Fruit fly (Drosophila melanogaster) whole organism, prepupa: ENCODE results near the gene CG42828.

Experiments
- Blimp-1 ChIP-seq: fragments of 200-800 bp; sonication (Bioruptor generic); optimal IDR thresholded peaks from 3 replicates; lab custom pipeline; 2017; ENCODE audit warnings: missing biosample characterization, missing genetic modification characterization, mild to moderate bottlenecking, moderate library complexity, missing genetic modification reagents
- CG10631 ChIP-seq: fragments of 200-800 bp; sonication (Bioruptor generic); optimal IDR thresholded peaks from 2 replicates; lab custom pipeline; 2016; ENCODE audit warnings: missing biosample characterization, missing genetic modification characterization
- CG10669 ChIP-seq: fragments of 200-800 bp; sonication (Bioruptor generic); optimal IDR thresholded peaks from 3 replicates; lab custom pipeline; 2018; ENCODE audit warnings: missing biosample characterization, mild to moderate bottlenecking, missing genetic modification characterization, moderate library complexity
- CG11294 ChIP-seq: fragments of 200-800 bp; sonication (Bioruptor generic); IDR thresholded peaks from 2 replicates; pipeline ENCODE4 v1.3.6; 2022; ENCODE audit warnings: missing biosample characterization, missing genetic modification characterization
- CG11762 ChIP-seq: fragments of 200-800 bp; sonication (Bioruptor generic); optimal IDR thresholded peaks from 3 replicates; lab custom pipeline; 2016; ENCODE audit warnings: missing biosample characterization, missing genetic modification characterization; ENCODE audit not compliant: insufficient read depth
- CG11902 ChIP-seq: fragments of 200-800 bp; sonication (Bioruptor generic); optimal IDR thresholded peaks from 3 replicates; lab custom pipeline; 2016; ENCODE audit warnings: missing biosample characterization, missing genetic modification characterization
- CG15336 ChIP-seq: fragments of 200-800 bp; sonication (Bioruptor generic); IDR thresholded peaks from 2 replicates; pipeline ENCODE4 v1.3.6; 2022; ENCODE audit warnings: missing biosample characterization, missing genetic modification characterization
- CG1621 ChIP-seq: fragments of 200-800 bp; sonication (Bioruptor generic); optimal IDR thresholded peaks from 3 replicates; lab custom pipeline; 2018; ENCODE audit warnings: missing biosample characterization, mild to moderate bottlenecking, missing genetic modification characterization
- CG16779 ChIP-seq: fragments of 200-800 bp; sonication (Bioruptor generic); optimal IDR thresholded peaks from 3 replicates; lab custom pipeline; 2017; ENCODE audit warnings: missing biosample characterization, mild to moderate bottlenecking, missing genetic modification characterization
- CG3032 ChIP-seq: fragments of 200-800 bp; optimal IDR thresholded peaks from 2 replicates; lab custom pipeline; 2019; ENCODE audit warnings: missing biosample characterization, mild to moderate bottlenecking, missing genetic modification characterization, moderate library complexity
- CG31627 ChIP-seq: fragments of 200-800 bp; sonication (Bioruptor generic); optimal IDR thresholded peaks from 3 replicates; lab custom pipeline; 2016; ENCODE audit warnings: missing biosample characterization, missing genetic modification characterization
- CG32006 ChIP-seq: fragments of 200-800 bp; sonication (Bioruptor generic); optimal IDR thresholded peaks from 3 replicates; lab custom pipeline; 2017; ENCODE audit warnings: missing biosample characterization, mild to moderate bottlenecking, missing genetic modification characterization
- CG34406 ChIP-seq: fragments of 200-800 bp; sonication (Bioruptor generic); optimal IDR thresholded peaks from 3 replicates; lab custom pipeline; 2016; ENCODE audit warnings: missing biosample characterization, missing genetic modification characterization
- CG3919 ChIP-seq: fragments of 200-800 bp; sonication (Bioruptor generic); optimal IDR thresholded peaks from 3 replicates; lab custom pipeline; 2016; ENCODE audit warnings: missing biosample characterization, missing genetic modification characterization
- CG4318 ChIP-seq: fragments of 200-800 bp; sonication (Bioruptor generic); optimal IDR thresholded peaks from 3 replicates; lab custom pipeline; 2017; ENCODE audit warnings: missing biosample characterization, mild to moderate bottlenecking, missing genetic modification characterization
- CG6163 ChIP-seq: fragments of 200-800 bp; sonication (Bioruptor generic); IDR thresholded peaks from 3 replicates; pipeline ENCODE4 v1.3.6; 2022; ENCODE audit warnings: missing biosample characterization, missing genetic modification characterization
- CG6276 ChIP-seq: fragments of 200-800 bp; sonication (Bioruptor generic); optimal IDR thresholded peaks from 2 replicates; lab custom pipeline; 2017; ENCODE audit warnings: missing biosample characterization, mild to moderate bottlenecking, missing genetic modification characterization
- CG6792 ChIP-seq: fragments of 200-800 bp; sonication (Bioruptor generic); optimal IDR thresholded peaks from 3 replicates; lab custom pipeline; 2016; ENCODE audit warnings: missing biosample characterization, missing genetic modification characterization
- CG6808 ChIP-seq: fragments of 200-800 bp; sonication (Bioruptor generic); optimal IDR thresholded peaks from 3 replicates; lab custom pipeline; 2017; ENCODE audit warnings: missing biosample characterization, missing genetic modification characterization, mild to moderate bottlenecking, moderate library complexity, missing genetic modification reagents
- CG8319 ChIP-seq: fragments of 200-800 bp; sonication (Bioruptor generic); optimal IDR thresholded peaks from 3 replicates; lab custom pipeline; 2016; ENCODE audit warnings: missing biosample characterization, missing genetic modification characterization
- CG8632 ChIP-seq: fragments of 200-800 bp; sonication (Bioruptor generic); optimal IDR thresholded peaks from 3 replicates; lab custom pipeline; 2016; ENCODE audit warnings: missing biosample characterization, missing genetic modification characterization
- CG9139 ChIP-seq: fragments of 200-800 bp; sonication (Bioruptor generic); optimal IDR thresholded peaks from 3 replicates; lab custom pipeline; 2017; ENCODE audit warnings: missing biosample characterization, mild to moderate bottlenecking, missing genetic modification characterization
- Eip75B ChIP-seq: fragments of 200-800 bp; sonication (Bioruptor generic); optimal IDR thresholded peaks from 3 replicates; lab custom pipeline; 2016; ENCODE audit warnings: missing biosample characterization, missing genetic modification characterization
- Eip78C ChIP-seq: fragments of 200-800 bp; sonication (Bioruptor generic); peaks from one replicate; lab custom pipeline; 2016; ENCODE audit warnings: missing biosample characterization, missing genetic modification characterization
- Eip93F ChIP-seq: fragments of 200-800 bp; sonication (Bioruptor generic); optimal IDR thresholded peaks from 2 replicates; lab custom pipeline; 2016; ENCODE audit warnings: missing biosample characterization, mild to moderate bottlenecking, missing genetic modification characterization
- Ets21C ChIP-seq: fragments of 200-800 bp; sonication (Bioruptor generic); optimal IDR thresholded peaks from 3 replicates; lab custom pipeline; 2016; ENCODE audit warnings: missing biosample characterization, missing genetic modification characterization
- Ets96B ChIP-seq: fragments of 200-800 bp; optimal IDR thresholded peaks from 2 replicates; lab custom pipeline; 2019; ENCODE audit warnings: missing biosample characterization, mild to moderate bottlenecking, missing genetic modification characterization, moderate library complexity
- Gug ChIP-seq: fragments of 200-800 bp; sonication (Bioruptor generic); IDR thresholded peaks from 2 replicates; pipeline ENCODE4 v1.3.6; 2022; ENCODE audit warnings: missing biosample characterization, missing genetic modification characterization
- Hr39 ChIP-seq: fragments of 200-800 bp; sonication (Bioruptor generic); optimal IDR thresholded peaks from 2 replicates; lab custom pipeline; 2016; ENCODE audit warnings: missing biosample characterization, missing genetic modification characterization
- Hr4 ChIP-seq: fragments of 200-800 bp; sonication (Bioruptor generic); optimal IDR thresholded peaks from 3 replicates; lab custom pipeline; 2016; ENCODE audit warnings: missing biosample characterization, missing genetic modification characterization
- OdsH ChIP-seq: fragments of 200-800 bp; sonication (Bioruptor generic); optimal IDR thresholded peaks from 3 replicates; lab custom pipeline; 2016; ENCODE audit warnings: missing biosample characterization, missing genetic modification characterization
- Smox ChIP-seq: fragments of 200-800 bp; sonication (Bioruptor generic); optimal IDR thresholded peaks from 3 replicates; lab custom pipeline; 2016; ENCODE audit warnings: missing biosample characterization, missing genetic modification characterization
- Sox102F ChIP-seq: fragments of 200-800 bp; sonication (Bioruptor generic); optimal IDR thresholded peaks from 2 replicates; lab custom pipeline; 2016; ENCODE audit warnings: missing biosample characterization, mild to moderate bottlenecking, missing genetic modification characterization
- Sox14 ChIP-seq: fragments of 200-800 bp; sonication (Bioruptor generic); optimal IDR thresholded peaks from 3 replicates; lab custom pipeline; 2016; ENCODE audit warnings: missing biosample characterization, missing genetic modification characterization
- Sox15 ChIP-seq: fragments of 200-800 bp; sonication (Bioruptor generic); optimal IDR thresholded peaks from 3 replicates; lab custom pipeline; 2016; ENCODE audit warnings: missing biosample characterization, missing genetic modification characterization
- acj6 ChIP-seq: fragments of 200-800 bp; sonication (Bioruptor generic); optimal IDR thresholded peaks from 3 replicates; lab custom pipeline; 2016; ENCODE audit warnings: missing biosample characterization, missing genetic modification characterization
- cyc ChIP-seq: fragments of 200-800 bp; sonication (Bioruptor generic); optimal IDR thresholded peaks from 3 replicates; lab custom pipeline; 2016; ENCODE audit warnings: missing biosample characterization, missing genetic modification characterization
- dac ChIP-seq: fragments of 200-800 bp; sonication (Bioruptor generic); optimal IDR thresholded peaks from 2 replicates; lab custom pipeline; 2017; ENCODE audit warnings: missing biosample characterization, mild to moderate bottlenecking, missing genetic modification characterization
- dsx ChIP-seq: fragments of 200-800 bp; optimal IDR thresholded peaks from 3 replicates; lab custom pipeline; 2019; ENCODE audit warnings: missing biosample characterization, mild to moderate bottlenecking, missing genetic modification characterization, moderate library complexity; ENCODE audit not compliant: poor library complexity, severe bottlenecking
- eg ChIP-seq: fragments of 200-800 bp; sonication (Bioruptor generic); IDR thresholded peaks from 3 replicates; pipeline ENCODE4 v1.3.6; 2022; ENCODE audit warnings: missing biosample characterization, missing genetic modification characterization
- esn ChIP-seq: fragments of 200-800 bp; sonication (Bioruptor generic); optimal IDR thresholded peaks from 2 replicates; lab custom pipeline; 2016; ENCODE audit warnings: missing biosample characterization, mild to moderate bottlenecking, missing genetic modification characterization, moderate library complexity
- fd59A ChIP-seq: fragments of 200-800 bp; sonication (Bioruptor generic); optimal IDR thresholded peaks from 2 replicates; lab custom pipeline; 2017; ENCODE audit warnings: missing biosample characterization, mild to moderate bottlenecking, missing genetic modification characterization, missing genetic modification reagents
- fkh ChIP-seq: fragments of 200-800 bp; sonication (Bioruptor generic); optimal IDR thresholded peaks from 3 replicates; lab custom pipeline; 2017; ENCODE audit warnings: missing biosample characterization, mild to moderate bottlenecking, missing genetic modification characterization, moderate library complexity
- lz ChIP-seq: fragments of 200-800 bp; sonication (Bioruptor generic); optimal IDR thresholded peaks from 3 replicates; lab custom pipeline; 2016; ENCODE audit warnings: missing biosample characterization, missing genetic modification characterization
- net ChIP-seq: fragments of 200-800 bp; sonication (Bioruptor generic); optimal IDR thresholded peaks from 3 replicates; lab custom pipeline; 2016; ENCODE audit warnings: missing biosample characterization, missing genetic modification characterization
- pdm3 ChIP-seq: fragments of 200-800 bp; sonication (Bioruptor generic); optimal IDR thresholded peaks from 3 replicates; lab custom pipeline; 2016; ENCODE audit warnings: missing biosample characterization, missing genetic modification characterization
- salr ChIP-seq, 2 experiments: fragments of 200-800 bp; sonication (Bioruptor generic); optimal IDR thresholded peaks; 3 replicates each; lab custom pipeline; 2016 to 2018; ENCODE audit warnings: missing biosample characterization in 2 of 2, missing genetic modification characterization in 2 of 2, mild to moderate bottlenecking in 1 of 2
- spab ChIP-seq: fragments of 200-800 bp; sonication (Bioruptor generic); optimal IDR thresholded peaks from 2 replicates; lab custom pipeline; 2017; ENCODE audit warnings: missing biosample characterization, mild to moderate bottlenecking, missing genetic modification characterization, missing genetic modification reagents
- ss ChIP-seq, 2 experiments: fragments of 200-800 bp; sonication (Bioruptor generic); optimal IDR thresholded peaks; 2 replicates in 1 of 2; 3 replicates in 1 of 2; lab custom pipeline; 2017 to 2018; ENCODE audit warnings: mild to moderate bottlenecking in 2 of 2, missing biosample characterization in 2 of 2, missing genetic modification characterization in 2 of 2, moderate library complexity in 1 of 2
- svp ChIP-seq: fragments of 200-800 bp; sonication (Bioruptor generic); peaks from one replicate; lab custom pipeline; 2016; ENCODE audit warnings: missing biosample characterization, missing genetic modification characterization
- topi ChIP-seq: fragments of 200-800 bp; sonication (Bioruptor generic); optimal IDR thresholded peaks from 3 replicates; lab custom pipeline; 2016; ENCODE audit warnings: missing biosample characterization, missing genetic modification characterization
- vri ChIP-seq: fragments of 200-800 bp; sonication (Bioruptor generic); optimal IDR thresholded peaks from 3 replicates; lab custom pipeline; 2016; ENCODE audit warnings: missing biosample characterization, mild to moderate bottlenecking, missing genetic modification characterization

Gene CG42828

dm6 chr3R:23392235-23392634 is 18.7 kb downstream of the CG42828 start:
- peak; percentile 18 for TF ChIP-seq OdsH (GFP tag; lab: Kevin White, UChicago)
- no peak for TF ChIP-seq CG9139
- TF ChIP-seq salr (GFP tag; optimal IDR thresholded peaks at IDR 0.05; lab: Kevin White, UChicago), result peak in 1 of 2 experiments; percentile 52
- TF ChIP-seq Ets96B (tag; lab: Kevin White, UChicago), result peak; percentile 12
- TF ChIP-seq CG34406 (GFP tag; lab: Kevin White, UChicago), result no peak
- no peak for TF ChIP-seq CG11762 (GFP tag; lab: Kevin White, UChicago)
- TF ChIP-seq vri, result no peak
- TF ChIP-seq spab (GFP tag; lab: Kevin White, UChicago), result no peak
- no peak for TF ChIP-seq ss (GFP tag; optimal IDR thresholded peaks at IDR 0.05; lab: Kevin White, UChicago)
- TF ChIP-seq CG11294 (GFP tag; lab: Robert Waterston, UW), result 0 out of 2 replicates have a peak, but pooled peaks have one; percentile 23
- TF ChIP-seq dsx (GFP tag; lab: Kevin White, UChicago), result no peak
- TF ChIP-seq esn, result no peak
- peak; percentile 18 for TF ChIP-seq CG10669 (GFP tag; lab: Kevin White, UChicago)
- no peak for TF ChIP-seq CG31627 (GFP tag; lab: Kevin White, UChicago)
- TF ChIP-seq CG15336 (GFP tag; lab: Robert Waterston, UW), result peak; percentile 39; the same call in 1 of the 2 replicates
- TF ChIP-seq eg, result peak; percentile 70; the same call in 2 of the 3 replicates
- no peak for TF ChIP-seq svp
- TF ChIP-seq topi, result no peak
- TF ChIP-seq CG3032, result peak; percentile 10
- TF ChIP-seq CG4318 (GFP tag; lab: Kevin White, UChicago), result peak; percentile 20
- no peak for TF ChIP-seq CG6808 (GFP tag; lab: Kevin White, UChicago)
- TF ChIP-seq CG8632 (GFP tag; lab: Kevin White, UChicago), result no peak
- TF ChIP-seq CG6792 (GFP tag; lab: Kevin White, UChicago), result no peak
- peak; percentile 41 for TF ChIP-seq acj6 (GFP tag; lab: Kevin White, UChicago)
- TF ChIP-seq Hr4 (GFP tag; lab: Kevin White, UChicago), result no peak
- no peak for TF ChIP-seq Sox102F (GFP tag; lab: Kevin White, UChicago)
- TF ChIP-seq CG10631 (GFP tag; lab: Kevin White, UChicago), result peak; percentile 56
- TF ChIP-seq pdm3 (GFP tag; lab: Kevin White, UChicago), result peak; percentile 19
- peak; percentile 62 for TF ChIP-seq CG3919 (GFP tag; lab: Kevin White, UChicago)
- TF ChIP-seq CG8319 (GFP tag; lab: Kevin White, UChicago), result no peak
- no peak for TF ChIP-seq Hr39 (GFP tag; lab: Kevin White, UChicago)
- TF ChIP-seq CG6276, result no peak
- TF ChIP-seq Gug, result no peak; the same call in 1 of the 2 replicates
- TF ChIP-seq Eip93F, result no peak
- no peak for TF ChIP-seq Blimp-1 (GFP tag; lab: Kevin White, UChicago)
- peak; percentile 32 for TF ChIP-seq Sox14 (GFP tag; lab: Kevin White, UChicago)
- TF ChIP-seq CG16779 (tag; lab: Kevin White, UChicago), result no peak
- TF ChIP-seq Sox15, result no peak
- peak; percentile 46 for TF ChIP-seq dac (GFP tag; lab: Kevin White, UChicago)
- TF ChIP-seq Eip75B, result peak; percentile 23
- no peak for TF ChIP-seq Smox
- TF ChIP-seq CG1621 (tag; lab: Kevin White, UChicago), result peak; percentile 9
- no peak for TF ChIP-seq Ets21C
- TF ChIP-seq net (GFP tag; lab: Kevin White, UChicago), result peak; percentile 1
- TF ChIP-seq CG6163 (GFP tag; lab: Robert Waterston, UW), result peak; percentile 75
- no peak for TF ChIP-seq fkh (GFP tag; lab: Kevin White, UChicago)
- no peak for TF ChIP-seq cyc
- no peak for TF ChIP-seq lz (GFP tag; lab: Kevin White, UChicago)
- TF ChIP-seq CG32006 (GFP tag; lab: Kevin White, UChicago), result peak; percentile 60
- no peak for TF ChIP-seq CG11902
- TF ChIP-seq fd59A (GFP tag; lab: Kevin White, UChicago), result no peak
- TF ChIP-seq Eip78C (GFP tag; lab: Kevin White, UChicago), result peak; percentile 80
